Worm (Caenorhabditis elegans) whole organism, L4 larva: ENCODE results near the gene C25F9.12.
A peak's percentile ranks its signal among the peaks of the same experiment; 100 is the strongest.

Experiments
- F26F4.8 ChIP-seq: fragments of 200-800 bp; sonication (Bioruptor generic); conservative IDR thresholded peaks from 2 replicates; pipeline ENCODE4 v1.3.6; 2022; ENCODE audit warnings: missing genetic modification characterization, missing compliant biosample characterization
- F37D6.2 ChIP-seq: sonication (generic microtip); optimal IDR thresholded peaks from 2 replicates; lab custom pipeline; 2016; ENCODE audit warnings: mild to moderate bottlenecking, missing genetic modification characterization, missing compliant biosample characterization
- R02D3.7 ChIP-seq: fragments of 150-350 bp; sonication (generic microtip); optimal IDR thresholded peaks from 3 replicates; lab custom pipeline; 2014; ENCODE audit warnings: missing biosample characterization, missing genetic modification characterization
- Y5F2A.4 ChIP-seq: fragments of 200-800 bp; sonication (Bioruptor generic); optimal IDR thresholded peaks from 2 replicates; lab custom pipeline; 2018; ENCODE audit warnings: mild to moderate bottlenecking, missing genetic modification characterization, missing compliant biosample characterization
- Y75B8A.6 ChIP-seq: fragments of 200-800 bp; sonication (Bioruptor generic); IDR thresholded peaks from 2 replicates; pipeline ENCODE4 v1.3.6; 2022; ENCODE audit warnings: missing genetic modification reagents, missing genetic modification characterization, missing compliant biosample characterization
- aha-1 ChIP-seq: fragments of 150-350 bp; peaks from one replicate; lab custom pipeline; 2014; ENCODE audit warnings: missing biosample characterization, missing genetic modification characterization
- aly-2 ChIP-seq: sonication (generic microtip); optimal IDR thresholded peaks from 2 replicates; lab custom pipeline; 2018; ENCODE audit warnings: missing biosample characterization, missing genetic modification characterization
- ceh-20 ChIP-seq: fragments of 200-800 bp; sonication (Bioruptor generic); IDR thresholded peaks from 2 replicates; pipeline ENCODE4 v1.3.6; 2022; ENCODE audit warnings: missing genetic modification reagents, missing genetic modification characterization, missing compliant biosample characterization
- ceh-32 ChIP-seq: sonication (generic microtip); optimal IDR thresholded peaks from 2 replicates; lab custom pipeline; 2016; ENCODE audit warnings: mild to moderate bottlenecking, missing genetic modification characterization, missing compliant biosample characterization; ENCODE audit not compliant: poor library complexity
- ceh-62 ChIP-seq: sonication (generic microtip); optimal IDR thresholded peaks from 2 replicates; lab custom pipeline; 2017; ENCODE audit warnings: missing biosample characterization, missing genetic modification characterization
- ctbp-1 ChIP-seq: fragments of 200-800 bp; sonication (Bioruptor generic); IDR thresholded peaks from 2 replicates; pipeline ENCODE4 v1.3.6; 2022; ENCODE audit warnings: missing genetic modification reagents, missing genetic modification characterization, missing compliant biosample characterization
- daf-12 ChIP-seq: fragments of 150-350 bp; optimal IDR thresholded peaks from 2 replicates; lab custom pipeline; 2014; ENCODE audit warnings: missing biosample characterization, missing genetic modification reagents, missing genetic modification characterization
- daf-16 ChIP-seq, 3 experiments: sonication (generic microtip); optimal IDR thresholded peaks; 2 replicates each; lab custom pipeline; 2016 to 2017; ENCODE audit warnings: missing genetic modification characterization in 3 of 3, missing genetic modification reagents in 3 of 3, mild to moderate bottlenecking in 2 of 3, missing compliant biosample characterization in 2 of 3, missing biosample characterization in 1 of 3, moderate library complexity in 1 of 3
- daf-8 ChIP-seq: fragments of 200-800 bp; sonication (Bioruptor generic); IDR thresholded peaks from 2 replicates; pipeline ENCODE4 v1.3.6; 2022; ENCODE audit warnings: missing genetic modification characterization, missing compliant biosample characterization
- dmd-6 ChIP-seq: fragments of 200-800 bp; sonication (Bioruptor generic); IDR thresholded peaks from 2 replicates; pipeline ENCODE4 v1.3.6; 2022; ENCODE audit warnings: missing genetic modification reagents, missing genetic modification characterization, missing compliant biosample characterization
- dmd-9 ChIP-seq: fragments of 200-800 bp; sonication (Bioruptor generic); IDR thresholded peaks from 2 replicates; pipeline ENCODE4 v1.3.6; 2022; ENCODE audit warnings: missing genetic modification reagents, missing genetic modification characterization, missing compliant biosample characterization
- dve-1 ChIP-seq: sonication (generic microtip); optimal IDR thresholded peaks from 2 replicates; lab custom pipeline; 2017; ENCODE audit warnings: antibody characterized with exemption, mild to moderate bottlenecking, missing genetic modification characterization, missing compliant biosample characterization; ENCODE audit not compliant: insufficient read depth
- egl-27 ChIP-seq: sonication (generic microtip); optimal IDR thresholded peaks from 3 replicates; lab custom pipeline; 2017; ENCODE audit warnings: missing biosample characterization, missing genetic modification reagents, missing genetic modification characterization
- hlh-11 ChIP-seq: fragments of 200-800 bp; sonication (Bioruptor generic); optimal IDR thresholded peaks from 2 replicates; lab custom pipeline; 2018; ENCODE audit warnings: mild to moderate bottlenecking, missing genetic modification characterization, missing compliant biosample characterization
- jun-1 ChIP-seq: fragments of 150-350 bp; optimal IDR thresholded peaks from 2 replicates; lab custom pipeline; 2014; ENCODE audit warnings: missing biosample characterization, missing genetic modification reagents, missing genetic modification characterization
- lin-15B ChIP-seq: fragments of 150-350 bp; sonication (generic microtip); optimal IDR thresholded peaks from 3 replicates; lab custom pipeline; 2014; ENCODE audit warnings: missing biosample characterization, missing genetic modification characterization
- lin-38 ChIP-seq: fragments of 200-800 bp; sonication (Bioruptor generic); IDR thresholded peaks from 2 replicates; pipeline ENCODE4 v1.3.6; 2022; ENCODE audit warnings: missing genetic modification reagents, missing genetic modification characterization, missing compliant biosample characterization
- lin-39 ChIP-seq: fragments of 150-350 bp; optimal IDR thresholded peaks from 2 replicates; lab custom pipeline; 2014; ENCODE audit warnings: missing biosample characterization, missing genetic modification reagents, missing genetic modification characterization
- lir-3 ChIP-seq: sonication (generic microtip); optimal IDR thresholded peaks from 2 replicates; lab custom pipeline; 2016; ENCODE audit warnings: mild to moderate bottlenecking, missing genetic modification characterization, missing compliant biosample characterization
- lsy-2 ChIP-seq, 2 experiments: fragments of 150-350 bp in 1 of 2; sonication (generic microtip) in 1 of 2; optimal IDR thresholded peaks; 2 replicates each; lab custom pipeline; 2014 to 2017; ENCODE audit warnings: missing biosample characterization in 2 of 2, missing genetic modification characterization in 2 of 2
- madf-5 ChIP-seq, 2 experiments: fragments of 200-800 bp; sonication (Bioruptor generic); IDR thresholded peaks; 2 replicates each; pipeline ENCODE4 v1.3.6; 2022; ENCODE audit warnings: missing compliant biosample characterization in 2 of 2, missing genetic modification characterization in 2 of 2
- mes-2 ChIP-seq: sonication (generic microtip); optimal IDR thresholded peaks from 2 replicates; lab custom pipeline; 2016; ENCODE audit warnings: missing genotype, mild to moderate bottlenecking, missing genetic modification characterization, missing compliant biosample characterization; ENCODE audit not compliant: poor library complexity, severe bottlenecking
- nhr-111 ChIP-seq: fragments of 200-800 bp; sonication (Bioruptor generic); optimal IDR thresholded peaks from 2 replicates; lab custom pipeline; 2018; ENCODE audit warnings: mild to moderate bottlenecking, missing genetic modification characterization, missing compliant biosample characterization
- nhr-28 ChIP-seq: fragments of 150-350 bp; optimal IDR thresholded peaks from 2 replicates; lab custom pipeline; 2014; ENCODE audit warnings: missing biosample characterization, missing genetic modification characterization
- nhr-41 ChIP-seq: fragments of 200-800 bp; sonication (Bioruptor generic); IDR thresholded peaks from 2 replicates; pipeline ENCODE4 v1.3.6; 2022; ENCODE audit warnings: missing genetic modification reagents, missing genetic modification characterization, missing compliant biosample characterization
- nhr-77 ChIP-seq: fragments of 150-350 bp; optimal IDR thresholded peaks from 2 replicates; lab custom pipeline; 2014; ENCODE audit warnings: missing biosample characterization, missing genetic modification characterization
- php-3 ChIP-seq: fragments of 200-800 bp; sonication (Bioruptor generic); IDR thresholded peaks from 2 replicates; pipeline ENCODE4 v1.3.6; 2022; ENCODE audit warnings: missing genetic modification reagents, missing genetic modification characterization, missing compliant biosample characterization
- pqm-1 ChIP-seq: sonication (generic microtip); optimal IDR thresholded peaks from 2 replicates; lab custom pipeline; 2017; ENCODE audit warnings: missing biosample characterization, missing genetic modification characterization
- skn-1 ChIP-seq: fragments of 150-350 bp; optimal IDR thresholded peaks from 2 replicates; lab custom pipeline; 2014; ENCODE audit warnings: missing biosample characterization, missing genetic modification characterization
- unc-62 ChIP-seq, 3 experiments: fragments of 150-350 bp in 1 of 3; sonication (generic microtip); optimal IDR thresholded peaks in 2 of 3; peaks in 1 of 3; 1 replicate in 1 of 3; 2 replicates in 2 of 3; lab custom pipeline; 2014 to 2017; ENCODE audit warnings: missing biosample characterization in 3 of 3, missing genetic modification characterization in 3 of 3, missing genetic modification reagents in 3 of 3, missing genotype in 1 of 3
- zag-1 ChIP-seq: fragments of 150-350 bp; optimal IDR thresholded peaks from 2 replicates; lab custom pipeline; 2014; ENCODE audit warnings: missing biosample characterization, missing genetic modification characterization
- zip-2 ChIP-seq: fragments of 150-350 bp; optimal IDR thresholded peaks from 2 replicates; lab custom pipeline; 2014; ENCODE audit warnings: missing biosample characterization, missing genetic modification characterization

C25F9.12 gene

ce11 chrV:19405276-19405815 lies 2.6 kb upstream of the C25F9.12 start, which contains the start of the genes C25F9.6 and C25F9.10:
TSS of gene C25F9.6 (minus strand) at chrV:19405326.
TSS of gene C25F9.10 (plus strand) at chrV:19405729.
- TF ChIP-seq pqm-1 (peak; percentile 62), R02D3.7 (tag; lab: Kevin White, UChicago) (no peak), ceh-20 (no peak), dmd-9 (no peak), dve-1 (tag; lab: Kevin White, UChicago) (peak; percentile 18), aha-1 (tag; lab: Kevin White, UChicago) (peak; percentile 39), lin-38 (GFP tag; lab: Robert Waterston, UW) (no peak), madf-5 (GFP tag; IDR thresholded peaks at IDR 0.05; lab: Robert Waterston, UW) (no peak), jun-1 (no peak), unc-62 (GFP tag; optimal IDR thresholded peaks at IDR 0.05 in 1 of 2; lab: Kevin White, UChicago) (peak in 1 of 2 experiments; percentile 2), unc-62 (tag; optimal IDR thresholded peaks at IDR 0.05; lab: Kevin White, UChicago) (no peak), hlh-11 (tag; lab: Kevin White, UChicago) (peak; percentile 28), nhr-28 (peak; percentile 63), dmd-6 (peak; percentile 55), daf-16 (GFP tag; optimal IDR thresholded peaks at IDR 0.05; lab: Kevin White, UChicago) (no peak), daf-16 (tag; optimal IDR thresholded peaks at IDR 0.05; lab: Kevin White, UChicago) (peak; percentile 65), daf-8 (GFP tag; lab: Robert Waterston, UW) (no peak)
- TF ChIP-seq, all 104 proteins: peak for 8

ce11 chrV:19403619-19404018 lies 864 bp upstream of the C25F9.12 start:
- peak; percentile 60 for TF ChIP-seq aha-1 (tag; lab: Kevin White, UChicago)
- no peak for TF ChIP-seq nhr-41 (GFP tag; lab: Robert Waterston, UW)

- TF ChIP-seq php-3 = peak; percentile 97
- no peak for TF ChIP-seq ceh-32 (tag; lab: Kevin White, UChicago)
- no peak for TF ChIP-seq nhr-41 (GFP tag; lab: Robert Waterston, UW)
- no peak for TF ChIP-seq mes-2
- TF ChIP-seq dve-1 (tag; lab: Kevin White, UChicago) = peak; percentile 48
- no peak for TF ChIP-seq lin-39 (tag; lab: Kevin White, UChicago)
- no peak for TF ChIP-seq daf-12
- no peak for TF ChIP-seq ceh-62
- TF ChIP-seq lsy-2 (tag; optimal IDR thresholded peaks at IDR 0.05; lab: Kevin White, UChicago) = no peak
- no peak for TF ChIP-seq nhr-111 (GFP tag; lab: Kevin White, UChicago)
- no peak for TF ChIP-seq daf-16 (GFP tag; optimal IDR thresholded peaks at IDR 0.05; lab: Kevin White, UChicago)
- TF ChIP-seq daf-16 (tag; optimal IDR thresholded peaks at IDR 0.05; lab: Kevin White, UChicago) = peak; percentile 79
- TF ChIP-seq ctbp-1 = no peak
- no peak for TF ChIP-seq skn-1
- TF ChIP-seq hlh-11 (tag; lab: Kevin White, UChicago) = peak; percentile 28
- no peak for TF ChIP-seq aly-2
- peak; percentile 23 for TF ChIP-seq pqm-1
- peak; percentile 50 for TF ChIP-seq zip-2
- peak; percentile 5 for TF ChIP-seq nhr-28
- no peak for TF ChIP-seq nhr-77
- TF ChIP-seq lin-15B (tag; lab: Kevin White, UChicago) = no peak
- no peak for TF ChIP-seq unc-62 (GFP tag; optimal IDR thresholded peaks at IDR 0.05 in 1 of 2; lab: Kevin White, UChicago)
- TF ChIP-seq unc-62 (tag; optimal IDR thresholded peaks at IDR 0.05; lab: Kevin White, UChicago) = no peak
Observed at ce11 chrV:19401429-19401828, 1.3 kb downstream of the C25F9.12 start.

ce11 chrV:19400619-19401018 lies 2.1 kb downstream of the C25F9.12 start, which contains the start of gene srw-86:
TSS of gene srw-86 (minus strand) at chrV:19400719.
- TF ChIP-seq F37D6.2 (tag; lab: Kevin White, UChicago) = no peak
- no peak for TF ChIP-seq ceh-20
- no peak for TF ChIP-seq Y5F2A.4 (GFP tag; lab: Kevin White, UChicago)
- TF ChIP-seq lir-3 = no peak
- TF ChIP-seq zag-1 = no peak
- TF ChIP-seq F26F4.8 (GFP tag; lab: Robert Waterston, UW) = no peak
- TF ChIP-seq Y75B8A.6 (GFP tag; lab: Robert Waterston, UW) = no peak
- TF ChIP-seq jun-1 = no peak
- TF ChIP-seq mes-2 = no peak
- no peak for TF ChIP-seq egl-27 (tag; lab: Kevin White, UChicago)
- TF ChIP-seq dve-1 (tag; lab: Kevin White, UChicago) = no peak
